Fruit fly (Drosophila melanogaster): ENCODE measurements around the gene Rpp14a.

Gene Rpp14a

DNA sequence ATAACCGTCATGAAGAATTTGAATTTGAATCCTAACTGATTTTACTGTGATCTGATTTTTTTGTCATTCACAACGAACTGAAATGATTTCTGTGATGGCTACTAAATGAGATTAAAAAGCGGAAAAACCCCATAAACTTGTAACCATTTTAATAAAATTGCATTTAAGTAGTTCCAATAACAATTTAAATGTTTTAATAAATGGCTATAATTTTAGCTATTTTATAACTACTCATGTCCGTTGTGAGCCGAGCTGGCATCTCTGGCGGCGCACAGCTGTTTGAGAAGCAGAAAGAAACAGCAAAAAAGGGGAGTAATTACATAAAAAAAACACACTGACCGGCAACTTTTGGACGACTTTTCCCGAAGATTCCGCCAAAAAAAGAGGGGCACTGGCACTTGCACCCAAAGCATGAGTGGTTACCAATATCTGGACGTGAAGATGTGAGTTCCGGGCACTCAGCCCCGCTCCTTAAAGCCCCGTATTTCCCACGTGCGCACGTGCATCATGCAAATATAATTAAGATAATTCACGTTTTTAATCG is at the start of gene Rpp14a, which contains the start of gene CG7950:
Gene Rpp14a, plus strand, starts transcription at position 268 of the 544 bp plus-strand sequence.
Gene CG7950, plus strand, starts transcription at position 268 of the 544 bp plus-strand sequence.
- TF ChIP-seq fd96Ca (GFP tag; IDR thresholded peaks at IDR 0.05) (peak; percentile 77; the same call in 2 of the 3 replicates), D1 (tag; optimal IDR thresholded peaks at IDR 0.05) (no peak), CG10348 (GFP tag; IDR thresholded peaks at IDR 0.05) (no peak), CG12605 (GFP tag; IDR thresholded peaks at IDR 0.05) (peak; percentile 74), CG9948 (tag; optimal IDR thresholded peaks at IDR 0.05) (peak; percentile 64), CG34367 (tag; optimal IDR thresholded peaks at IDR 0.05) (peak; percentile 82), rn (GFP tag; IDR thresholded peaks at IDR 0.05) (peak; percentile 73), CG32121 (GFP tag; IDR thresholded peaks at IDR 0.05) (peak; percentile 85), CG8159 (tag; optimal IDR thresholded peaks at IDR 0.05) (peak; percentile 77), Ets98B (GFP tag; IDR thresholded peaks at IDR 0.05) (peak; percentile 86), CG14655 (GFP tag; optimal IDR thresholded peaks at IDR 0.05) (no peak), EcR (GFP tag; optimal IDR thresholded peaks at IDR 0.05) (no peak), Pif1B (GFP tag; optimal IDR thresholded peaks at IDR 0.05) (no peak), CG4496 (GFP tag; IDR thresholded peaks at IDR 0.05) (peak; percentile 90), CG15710 (tag; optimal IDR thresholded peaks at IDR 0.05) (peak; percentile 83), CG13204 (GFP tag; optimal IDR thresholded peaks at IDR 0.05) (no peak), CG17806 (tag; optimal IDR thresholded peaks at IDR 0.05) (peak; percentile 82), Pif1A (GFP tag; optimal IDR thresholded peaks at IDR 0.05) (no peak), CG8301 (tag; optimal IDR thresholded peaks at IDR 0.05) (peak; percentile 73), gl (tag; optimal IDR thresholded peaks at IDR 0.05) (peak; percentile 61), Snoo (tag; optimal IDR thresholded peaks at IDR 0.05) (peak; percentile 74)

DNA sequence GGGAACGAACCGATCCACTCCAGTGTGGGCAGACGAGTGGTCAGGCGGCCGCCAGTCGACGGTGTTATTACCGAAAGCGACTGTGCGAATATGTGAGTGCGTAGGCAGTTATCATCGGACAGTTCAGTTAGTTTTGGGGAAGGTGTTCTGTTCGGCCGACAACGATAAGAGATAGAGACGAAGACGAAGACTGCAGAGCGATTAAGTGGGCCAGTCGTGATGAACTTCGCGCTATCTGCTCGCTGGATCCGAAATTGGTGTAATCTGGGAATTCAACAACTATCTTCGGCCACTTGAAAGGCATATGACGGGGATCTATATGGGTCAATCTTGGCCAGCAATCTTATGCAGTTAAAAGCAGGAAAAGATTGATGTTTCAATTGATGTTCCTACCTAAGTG is 47.5 kb upstream of the Rpp14a start, which contains the start of gene CG7912:
Gene CG7912, minus strand, starts transcription at position 17 of the 400 bp plus-strand sequence.
- TF ChIP-seq CG12605 (GFP tag; IDR thresholded peaks at IDR 0.05) = no peak
- no peak for TF ChIP-seq Snoo (tag; optimal IDR thresholded peaks at IDR 0.05)
- TF ChIP-seq D1 (tag; optimal IDR thresholded peaks at IDR 0.05) = no peak
- TF ChIP-seq CG34367 (tag; optimal IDR thresholded peaks at IDR 0.05) = no peak
- TF ChIP-seq CG4496 (GFP tag; IDR thresholded peaks at IDR 0.05) = no peak
- TF ChIP-seq CG8159 (tag; optimal IDR thresholded peaks at IDR 0.05) = no peak
- TF ChIP-seq EcR (GFP tag; optimal IDR thresholded peaks at IDR 0.05) = no peak
- no peak for TF ChIP-seq Pif1A (GFP tag; optimal IDR thresholded peaks at IDR 0.05)
- no peak for TF ChIP-seq Ets98B (GFP tag; IDR thresholded peaks at IDR 0.05)
- no peak for TF ChIP-seq CG17806 (tag; optimal IDR thresholded peaks at IDR 0.05)
- TF ChIP-seq Pif1B (GFP tag; optimal IDR thresholded peaks at IDR 0.05) = no peak
- no peak for TF ChIP-seq CG15710 (tag; optimal IDR thresholded peaks at IDR 0.05)
- no peak for TF ChIP-seq CG8301 (tag; optimal IDR thresholded peaks at IDR 0.05)
- TF ChIP-seq CG10348 (GFP tag; IDR thresholded peaks at IDR 0.05) = no peak
- no peak for TF ChIP-seq CG13204 (GFP tag; optimal IDR thresholded peaks at IDR 0.05)

DNA sequence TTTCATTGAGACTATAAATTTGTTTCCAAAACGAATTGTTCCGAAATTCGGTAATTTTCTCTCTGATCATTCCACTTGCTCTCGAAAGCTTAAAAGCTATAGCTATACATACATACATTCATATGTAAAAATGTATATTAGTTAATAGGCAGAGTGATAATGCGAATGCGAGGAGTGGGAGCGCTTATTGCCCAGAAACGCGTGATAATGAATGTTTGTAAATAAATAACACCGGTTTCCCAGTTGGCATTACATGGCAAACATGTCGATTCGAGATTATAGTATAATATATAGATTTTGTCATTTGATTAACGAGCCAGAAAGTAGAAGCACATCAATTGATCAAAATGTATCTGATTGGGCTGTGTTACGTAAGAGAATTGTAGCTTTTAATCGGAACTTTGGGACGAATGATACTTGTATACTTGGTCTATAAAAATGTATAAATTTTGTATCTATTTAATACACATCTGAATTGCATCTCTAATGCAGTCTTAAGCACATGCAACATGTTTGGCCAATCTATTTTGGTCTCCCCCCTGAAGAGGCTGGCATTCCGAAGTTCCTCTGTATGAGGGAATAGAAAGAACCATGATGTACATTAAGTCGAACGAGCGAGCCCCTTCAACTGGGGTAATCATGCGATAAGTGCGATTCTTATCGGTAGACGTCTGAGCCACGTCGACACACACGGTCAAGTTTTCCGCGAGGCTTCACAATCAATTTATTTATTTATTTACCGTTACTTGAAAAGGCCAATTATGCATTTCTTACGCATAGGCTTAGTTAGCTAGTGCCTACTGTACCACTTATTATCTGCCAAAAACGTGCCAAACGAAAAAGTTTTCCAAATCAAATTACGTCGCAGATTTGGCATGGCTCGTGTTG is 43.8 kb upstream of the Rpp14a start:
- TF ChIP-seq Pif1B (GFP tag; optimal IDR thresholded peaks at IDR 0.05) (no peak), rn (GFP tag; IDR thresholded peaks at IDR 0.05) (peak; percentile 32; the same call in 1 of the 2 replicates), CG14655 (GFP tag; optimal IDR thresholded peaks at IDR 0.05) (peak; percentile 58), CG4496 (GFP tag; IDR thresholded peaks at IDR 0.05) (peak; percentile 72), Snoo (tag; optimal IDR thresholded peaks at IDR 0.05) (no peak), fd96Ca (GFP tag; IDR thresholded peaks at IDR 0.05) (peak; percentile 68; the same call in 2 of the 3 replicates), Ets98B (GFP tag; IDR thresholded peaks at IDR 0.05) (peak; percentile 66; the same call in 1 of the 2 replicates), CG32121 (GFP tag; IDR thresholded peaks at IDR 0.05) (peak; percentile 64), CG8301 (tag; optimal IDR thresholded peaks at IDR 0.05) (peak; percentile 38), CG15710 (tag; optimal IDR thresholded peaks at IDR 0.05) (no peak)

DNA sequence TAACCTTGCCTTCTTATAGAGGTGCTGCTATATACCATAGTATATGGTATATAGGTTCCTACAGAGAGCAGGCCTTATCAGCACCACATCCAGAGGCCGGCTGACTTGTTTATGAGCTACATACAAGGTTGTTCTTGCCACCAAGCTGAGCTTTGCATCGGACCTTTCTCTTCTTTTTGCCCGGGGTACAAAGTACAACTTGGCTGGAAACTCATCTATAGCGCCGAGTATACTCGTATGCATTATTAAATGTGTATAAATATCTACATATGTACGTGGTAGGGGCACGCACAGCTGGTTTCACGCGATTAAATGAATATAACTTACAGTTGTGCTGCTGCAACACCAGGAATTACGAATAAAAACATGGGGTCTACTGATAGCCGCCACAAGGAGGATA is 42.8 kb upstream of the Rpp14a start:
- TF ChIP-seq gl (tag; optimal IDR thresholded peaks at IDR 0.05) = peak; percentile 94
- no peak for TF ChIP-seq D1 (tag; optimal IDR thresholded peaks at IDR 0.05)
- TF ChIP-seq Pif1A (GFP tag; optimal IDR thresholded peaks at IDR 0.05) = peak; percentile 76
- TF ChIP-seq EcR (GFP tag; optimal IDR thresholded peaks at IDR 0.05) = no peak
- peak; percentile 47 for TF ChIP-seq CG17806 (tag; optimal IDR thresholded peaks at IDR 0.05)
- peak; percentile 58 for TF ChIP-seq CG14655 (GFP tag; optimal IDR thresholded peaks at IDR 0.05)
- TF ChIP-seq CG8159 (tag; optimal IDR thresholded peaks at IDR 0.05) = peak; percentile 40
- TF ChIP-seq CG32121 (GFP tag; IDR thresholded peaks at IDR 0.05) = no peak; the same call in 1 of the 2 replicates
- peak; percentile 48 for TF ChIP-seq CG8301 (tag; optimal IDR thresholded peaks at IDR 0.05)
- TF ChIP-seq CG10348 (GFP tag; IDR thresholded peaks at IDR 0.05) = no peak
- peak; percentile 87 for TF ChIP-seq CG12605 (GFP tag; IDR thresholded peaks at IDR 0.05)
- peak; percentile 39; the same call in 2 of the 3 replicates for TF ChIP-seq fd96Ca (GFP tag; IDR thresholded peaks at IDR 0.05)
- TF ChIP-seq Ets98B (GFP tag; IDR thresholded peaks at IDR 0.05) = peak; percentile 77
- peak; percentile 23 for TF ChIP-seq CG34367 (tag; optimal IDR thresholded peaks at IDR 0.05)
- TF ChIP-seq CG15710 (tag; optimal IDR thresholded peaks at IDR 0.05) = peak; percentile 18
- TF ChIP-seq rn (GFP tag; IDR thresholded peaks at IDR 0.05) = no peak
- TF ChIP-seq CG9948 (tag; optimal IDR thresholded peaks at IDR 0.05) = no peak
- TF ChIP-seq Pif1B (GFP tag; optimal IDR thresholded peaks at IDR 0.05) = peak; percentile 64
- TF ChIP-seq CG13204 (GFP tag; optimal IDR thresholded peaks at IDR 0.05) = peak; percentile 78
- TF ChIP-seq Snoo (tag; optimal IDR thresholded peaks at IDR 0.05) = peak; percentile 3
- peak; percentile 54; the same call in 1 of the 3 replicates for TF ChIP-seq CG4496 (GFP tag; IDR thresholded peaks at IDR 0.05)

DNA sequence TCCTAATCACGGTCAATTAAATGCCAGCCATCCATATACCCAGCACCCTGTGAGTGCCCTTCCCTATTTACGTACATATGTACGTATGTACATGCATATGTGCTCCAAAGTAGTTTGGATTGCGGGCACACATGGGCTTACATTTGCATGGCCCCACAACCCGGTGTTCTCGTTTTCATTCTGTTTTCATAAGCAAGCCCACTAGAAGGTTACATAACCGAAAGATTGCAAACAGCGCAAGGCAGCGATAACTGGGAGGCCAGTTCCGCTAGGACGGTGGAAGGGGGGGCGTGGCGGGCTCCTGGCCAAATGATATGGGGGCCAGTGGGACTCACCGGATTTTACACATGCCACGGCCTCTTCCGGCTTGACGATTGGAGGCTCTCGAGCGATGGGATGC is 42.2 kb upstream of the Rpp14a start:
- TF ChIP-seq CG8301 (tag; optimal IDR thresholded peaks at IDR 0.05) (no peak), rn (GFP tag; IDR thresholded peaks at IDR 0.05) (no peak)

Measured in whole organism, pupa.